Worm (Caenorhabditis elegans): Measurements from ENCODE around the gene orc-5.

The orc-5 gene

ce11 chrIV:10734527-10735436 lies at the start of gene orc-5, which contains the start of gene cyb-1:
Gene orc-5 (minus strand): TSS chrIV:10734588.
Gene cyb-1 (plus strand): TSS chrIV:10735216.
- TF ChIP-seq fos-1 (tag; optimal IDR thresholded peaks at IDR 0.05): peak; percentile 34
- peak; percentile 19 for TF ChIP-seq ceh-90 (tag; optimal IDR thresholded peaks at IDR 0.05)
- TF ChIP-seq unc-30 (tag; optimal IDR thresholded peaks at IDR 0.05): no peak
- no peak for TF ChIP-seq mef-2 (tag; optimal IDR thresholded peaks at IDR 0.05)
- TF ChIP-seq snpc-4 (tag; optimal IDR thresholded peaks at IDR 0.05): peak; percentile 53
- peak; percentile 17 for TF ChIP-seq fkh-10 (GFP tag; optimal IDR thresholded peaks at IDR 0.05)
- TF ChIP-seq lin-15B (tag; optimal IDR thresholded peaks at IDR 0.05): peak; percentile 95
- TF ChIP-seq mep-1 (tag; optimal IDR thresholded peaks at IDR 0.05): peak; percentile 80
- TF ChIP-seq nhr-11 (tag; optimal IDR thresholded peaks at IDR 0.05): peak; percentile 44
- peak; percentile 56 to 81 (median 71) for TF ChIP-seq ceh-82 (tag; optimal IDR thresholded peaks at IDR 0.05)
- TF ChIP-seq elt-3 (tag; optimal IDR thresholded peaks at IDR 0.05): peak in 4 of 6 experiments; percentile 17 to 81 (median 44)
- TF ChIP-seq unc-98 (GFP tag; IDR thresholded peaks at IDR 0.05): no peak
- TF ChIP-seq ets-5 (GFP tag; IDR thresholded peaks at IDR 0.05): no peak
- peak; percentile 88 for TF ChIP-seq nhr-47 (tag; optimal IDR thresholded peaks at IDR 0.05)
- peak; percentile 20 for TF ChIP-seq egl-13 (tag; optimal IDR thresholded peaks at IDR 0.05)
- peak; percentile 58 for TF ChIP-seq jun-1 (tag; optimal IDR thresholded peaks at IDR 0.05)
- peak; percentile 82 for TF ChIP-seq nhr-19 (GFP tag; conservative IDR thresholded peaks at IDR 0.05)
- peak; percentile 41 for TF ChIP-seq F16B12.6 (tag; optimal IDR thresholded peaks at IDR 0.05)
- TF ChIP-seq unc-86 (tag; optimal IDR thresholded peaks at IDR 0.05): peak; percentile 71
- TF ChIP-seq hpl-2 (GFP tag; optimal IDR thresholded peaks at IDR 0.05): no peak
- peak; percentile 90 for TF ChIP-seq snu-23 (GFP tag; optimal IDR thresholded peaks at IDR 0.05)
- TF ChIP-seq tbx-2 (tag; optimal IDR thresholded peaks at IDR 0.05): peak; percentile 78
- peak; percentile 76 for TF ChIP-seq isw-1 (GFP tag; IDR thresholded peaks at IDR 0.05)
- TF ChIP-seq sup-37 (GFP tag; optimal IDR thresholded peaks at IDR 0.05): peak; percentile 10
- TF ChIP-seq swsn-7 (tag; optimal IDR thresholded peaks at IDR 0.05): peak; percentile 81
- peak; percentile 55 for TF ChIP-seq lir-3 (tag; optimal IDR thresholded peaks at IDR 0.05; ENCODE audit: poor library complexity)
- TF ChIP-seq nhr-71 (tag; optimal IDR thresholded peaks at IDR 0.05): peak; percentile 90
- peak; percentile 97 to 99 for TF ChIP-seq lin-35 (GFP tag; optimal IDR thresholded peaks at IDR 0.05)
- peak; percentile 85 to 93 for TF ChIP-seq lsy-2 (tag; optimal IDR thresholded peaks at IDR 0.05)
- peak; percentile 51 for TF ChIP-seq nhr-77 (tag; optimal IDR thresholded peaks at IDR 0.05)
- no peak for TF ChIP-seq elt-2 (tag; optimal IDR thresholded peaks at IDR 0.05)
- peak; percentile 44 for TF ChIP-seq lin-39 (tag; optimal IDR thresholded peaks at IDR 0.05)
- peak; percentile 83 for TF ChIP-seq skn-1 (tag; optimal IDR thresholded peaks at IDR 0.05)
- peak; percentile 65 for TF ChIP-seq irx-1 (tag; optimal IDR thresholded peaks at IDR 0.05)
- no peak for TF ChIP-seq vab-15 (tag; optimal IDR thresholded peaks at IDR 0.05)
- peak; percentile 80 for TF ChIP-seq nhr-20 (tag; optimal IDR thresholded peaks at IDR 0.05)
- peak; percentile 74 for TF ChIP-seq nhr-90 (tag; optimal IDR thresholded peaks at IDR 0.05; ENCODE audit: poor library complexity)
- peak; percentile 3 for TF ChIP-seq ceh-8 (GFP tag; optimal IDR thresholded peaks at IDR 0.05)
- peak; percentile 74 for TF ChIP-seq lin-14 (GFP tag; optimal IDR thresholded peaks at IDR 0.05)
- peak; percentile 87 for TF ChIP-seq unc-130 (tag; optimal IDR thresholded peaks at IDR 0.05)
- peak; percentile 94 to 98 for TF ChIP-seq efl-1 (optimal IDR thresholded peaks at IDR 0.05)
- TF ChIP-seq efl-1 (GFP tag; optimal IDR thresholded peaks at IDR 0.05 in 1 of 2): peak; percentile 98 to 100
- no peak for TF ChIP-seq egl-27 (tag; optimal IDR thresholded peaks at IDR 0.05)
- TF ChIP-seq rnt-1 (tag; optimal IDR thresholded peaks at IDR 0.05): peak; percentile 87
- TF ChIP-seq fkh-8 (tag; optimal IDR thresholded peaks at IDR 0.05): peak; percentile 52
- TF ChIP-seq efl-3 (GFP tag; optimal IDR thresholded peaks at IDR 0.05): no peak
- peak; percentile 70 for TF ChIP-seq dsc-1 (tag; optimal IDR thresholded peaks at IDR 0.05)
- TF ChIP-seq pax-3 (tag; optimal IDR thresholded peaks at IDR 0.05): no peak
- peak; percentile 82 for TF ChIP-seq lin-13 (GFP tag; optimal IDR thresholded peaks at IDR 0.05)
- TF ChIP-seq dpl-1 (GFP tag; optimal IDR thresholded peaks at IDR 0.05): peak; percentile 97 to 98 (median 97)
